Fruit fly (Drosophila melanogaster): Measurements from ENCODE around the gene TM9SF2.

TM9SF2 gene

DNA sequence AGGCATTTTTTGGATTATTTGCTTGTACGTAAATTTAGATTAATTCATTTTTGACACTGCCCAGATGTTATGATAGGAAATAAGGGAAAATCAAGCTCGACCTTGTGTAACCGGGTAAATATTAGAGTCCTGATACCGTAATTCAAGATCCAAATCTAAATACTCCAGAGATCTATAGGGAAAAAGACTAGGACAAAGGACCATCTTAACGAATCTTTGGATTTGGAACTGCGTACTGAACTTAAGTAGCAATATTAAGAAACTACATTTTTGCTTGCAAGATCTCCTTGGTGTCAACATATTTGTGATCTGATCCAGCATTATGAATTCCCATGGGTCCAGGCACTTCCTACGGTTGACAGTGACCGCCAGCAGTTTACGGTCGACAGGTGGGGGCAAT, 7.7 kb downstream of the TM9SF2 start, which contains the start of gene CG9316:
Gene CG9316, minus strand, starts transcription at position 101 of the 400 bp plus-strand sequence.
- TF ChIP-seq CG10348 (GFP tag; IDR thresholded peaks at IDR 0.05) (no peak), CG13204 (GFP tag; optimal IDR thresholded peaks at IDR 0.05) (no peak), CG34367 (tag; optimal IDR thresholded peaks at IDR 0.05) (no peak), rn (GFP tag; IDR thresholded peaks at IDR 0.05) (no peak), CG4496 (GFP tag; IDR thresholded peaks at IDR 0.05) (no peak), CG32121 (GFP tag; IDR thresholded peaks at IDR 0.05) (no peak), CG9948 (tag; optimal IDR thresholded peaks at IDR 0.05) (no peak), CG14655 (GFP tag; optimal IDR thresholded peaks at IDR 0.05) (no peak), Pif1B (GFP tag; optimal IDR thresholded peaks at IDR 0.05) (no peak), CG15710 (tag; optimal IDR thresholded peaks at IDR 0.05) (no peak)

DNA sequence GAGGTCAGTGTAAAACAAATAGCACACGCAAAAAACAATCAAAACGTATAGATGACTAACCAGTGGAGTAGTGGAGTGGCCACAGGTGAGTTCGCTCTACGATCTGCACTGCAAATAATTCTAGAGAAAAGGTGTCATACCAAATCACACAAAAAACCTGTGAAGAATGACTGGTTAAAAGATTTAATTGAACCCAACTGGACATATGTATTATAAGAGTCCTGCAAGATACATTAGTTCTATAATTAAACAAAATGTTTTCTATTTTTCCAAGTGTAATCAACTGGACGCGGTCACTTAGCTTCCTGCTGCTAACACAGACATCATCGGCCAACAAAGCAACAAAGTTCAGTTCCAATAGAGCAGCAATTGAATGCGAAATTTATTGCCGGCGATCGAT, 10.1 kb downstream of the TM9SF2 start:
- TF ChIP-seq CG4496 (GFP tag; IDR thresholded peaks at IDR 0.05) = no peak; the same call in 1 of the 3 replicates
- no peak for TF ChIP-seq EcR (GFP tag; optimal IDR thresholded peaks at IDR 0.05)
- TF ChIP-seq Ets98B (GFP tag; IDR thresholded peaks at IDR 0.05) = 0 out of 2 replicates have a peak, but pooled peaks have one; percentile 16
- no peak for TF ChIP-seq CG17806 (tag; optimal IDR thresholded peaks at IDR 0.05)
- TF ChIP-seq CG8159 (tag; optimal IDR thresholded peaks at IDR 0.05) = no peak
- TF ChIP-seq CG32121 (GFP tag; IDR thresholded peaks at IDR 0.05) = peak; percentile 36; the same call in 1 of the 2 replicates
- TF ChIP-seq Pif1B (GFP tag; optimal IDR thresholded peaks at IDR 0.05) = no peak
- no peak for TF ChIP-seq rn (GFP tag; IDR thresholded peaks at IDR 0.05)
- TF ChIP-seq CG10348 (GFP tag; IDR thresholded peaks at IDR 0.05) = no peak
- no peak for TF ChIP-seq fd96Ca (GFP tag; IDR thresholded peaks at IDR 0.05)

DNA sequence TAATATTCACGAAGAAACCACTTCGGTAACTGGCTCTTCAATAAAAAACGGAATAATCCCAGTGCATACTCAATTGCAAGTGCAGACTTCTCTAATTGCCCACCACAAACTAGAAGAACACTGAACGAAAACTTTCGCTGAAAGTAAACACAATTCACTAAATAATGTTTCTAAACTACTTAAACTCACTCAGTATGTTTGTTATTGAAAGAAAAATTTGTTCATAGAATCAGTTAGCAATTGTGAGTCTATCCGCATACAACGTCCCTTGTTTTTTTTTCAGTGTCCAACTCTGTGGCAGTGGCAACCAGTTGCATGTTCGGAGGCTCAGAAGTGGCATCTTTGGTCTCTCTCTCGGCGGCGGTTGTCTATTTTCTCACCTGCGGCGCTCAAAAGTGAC, 12.7 kb downstream of the TM9SF2 start:
- peak; percentile 80 for TF ChIP-seq CG12605 (GFP tag; IDR thresholded peaks at IDR 0.05)
- TF ChIP-seq Ets98B (GFP tag; IDR thresholded peaks at IDR 0.05) = peak; percentile 84
- no peak for TF ChIP-seq CG13204 (GFP tag; optimal IDR thresholded peaks at IDR 0.05)
- 0 out of 2 replicates have a peak, but pooled peaks have one; percentile 35 for TF ChIP-seq CG10348 (GFP tag; IDR thresholded peaks at IDR 0.05)
- TF ChIP-seq CG34367 (tag; optimal IDR thresholded peaks at IDR 0.05) = peak; percentile 47
- peak; percentile 88 for TF ChIP-seq CG14655 (GFP tag; optimal IDR thresholded peaks at IDR 0.05)
- TF ChIP-seq D1 (tag; optimal IDR thresholded peaks at IDR 0.05) = no peak
- peak; percentile 80 for TF ChIP-seq fd96Ca (GFP tag; IDR thresholded peaks at IDR 0.05)
- peak; percentile 66 for TF ChIP-seq Pif1A (GFP tag; optimal IDR thresholded peaks at IDR 0.05)
- peak; percentile 81 for TF ChIP-seq CG32121 (GFP tag; IDR thresholded peaks at IDR 0.05)
- TF ChIP-seq rn (GFP tag; IDR thresholded peaks at IDR 0.05) = peak; percentile 49; the same call in 1 of the 2 replicates
- no peak for TF ChIP-seq CG17806 (tag; optimal IDR thresholded peaks at IDR 0.05)
- TF ChIP-seq EcR (GFP tag; optimal IDR thresholded peaks at IDR 0.05) = no peak
- peak; percentile 85 for TF ChIP-seq CG4496 (GFP tag; IDR thresholded peaks at IDR 0.05)
- TF ChIP-seq gl (tag; optimal IDR thresholded peaks at IDR 0.05) = no peak
- no peak for TF ChIP-seq Snoo (tag; optimal IDR thresholded peaks at IDR 0.05)
- TF ChIP-seq CG8301 (tag; optimal IDR thresholded peaks at IDR 0.05) = peak; percentile 91
- TF ChIP-seq CG15710 (tag; optimal IDR thresholded peaks at IDR 0.05) = no peak
- peak; percentile 69 for TF ChIP-seq Pif1B (GFP tag; optimal IDR thresholded peaks at IDR 0.05)
- peak; percentile 48 for TF ChIP-seq CG8159 (tag; optimal IDR thresholded peaks at IDR 0.05)
- peak; percentile 65 for TF ChIP-seq CG9948 (tag; optimal IDR thresholded peaks at IDR 0.05)

dm6 chr2L:20720011-20720410, 14.1 kb downstream of the TM9SF2 start:
- TF ChIP-seq D1 (tag; optimal IDR thresholded peaks at IDR 0.05) (no peak), Pif1B (GFP tag; optimal IDR thresholded peaks at IDR 0.05) (no peak), CG8301 (tag; optimal IDR thresholded peaks at IDR 0.05) (no peak), CG14655 (GFP tag; optimal IDR thresholded peaks at IDR 0.05) (no peak), Snoo (tag; optimal IDR thresholded peaks at IDR 0.05) (no peak), CG8159 (tag; optimal IDR thresholded peaks at IDR 0.05) (no peak), CG17806 (tag; optimal IDR thresholded peaks at IDR 0.05) (no peak), Ets98B (GFP tag; IDR thresholded peaks at IDR 0.05) (no peak), fd96Ca (GFP tag; IDR thresholded peaks at IDR 0.05) (no peak), CG34367 (tag; optimal IDR thresholded peaks at IDR 0.05) (no peak), CG15710 (tag; optimal IDR thresholded peaks at IDR 0.05) (no peak), CG12605 (GFP tag; IDR thresholded peaks at IDR 0.05) (no peak), rn (GFP tag; IDR thresholded peaks at IDR 0.05) (no peak), CG9948 (tag; optimal IDR thresholded peaks at IDR 0.05) (no peak), CG32121 (GFP tag; IDR thresholded peaks at IDR 0.05) (no peak), Pif1A (GFP tag; optimal IDR thresholded peaks at IDR 0.05) (no peak), gl (tag; optimal IDR thresholded peaks at IDR 0.05) (no peak), CG10348 (GFP tag; IDR thresholded peaks at IDR 0.05) (no peak), CG4496 (GFP tag; IDR thresholded peaks at IDR 0.05) (no peak), EcR (GFP tag; optimal IDR thresholded peaks at IDR 0.05) (no peak)

dm6 chr2L:20716712-20717111, 17.4 kb downstream of the TM9SF2 start:
- peak; percentile 26 for TF ChIP-seq CG8159 (tag; optimal IDR thresholded peaks at IDR 0.05)
- TF ChIP-seq D1 (tag; optimal IDR thresholded peaks at IDR 0.05) = no peak
- TF ChIP-seq CG32121 (GFP tag; IDR thresholded peaks at IDR 0.05) = 0 out of 2 replicates have a peak, but pooled peaks have one; percentile 24
- no peak for TF ChIP-seq CG4496 (GFP tag; IDR thresholded peaks at IDR 0.05)
- no peak for TF ChIP-seq CG34367 (tag; optimal IDR thresholded peaks at IDR 0.05)
- TF ChIP-seq CG14655 (GFP tag; optimal IDR thresholded peaks at IDR 0.05) = peak; percentile 33
- peak; percentile 52 for TF ChIP-seq CG8301 (tag; optimal IDR thresholded peaks at IDR 0.05)
- no peak for TF ChIP-seq CG12605 (GFP tag; IDR thresholded peaks at IDR 0.05)
- TF ChIP-seq CG10348 (GFP tag; IDR thresholded peaks at IDR 0.05) = no peak

dm6 chr2L:20716077-20716476, 18.0 kb downstream of the TM9SF2 start:
- peak; percentile 53; the same call in 1 of the 2 replicates for TF ChIP-seq Ets98B (GFP tag; IDR thresholded peaks at IDR 0.05)
- TF ChIP-seq CG9948 (tag; optimal IDR thresholded peaks at IDR 0.05) = peak; percentile 1
- no peak for TF ChIP-seq CG15710 (tag; optimal IDR thresholded peaks at IDR 0.05)
- peak; percentile 56 for TF ChIP-seq CG32121 (GFP tag; IDR thresholded peaks at IDR 0.05)
- peak; percentile 75 for TF ChIP-seq CG14655 (GFP tag; optimal IDR thresholded peaks at IDR 0.05)
- TF ChIP-seq CG17806 (tag; optimal IDR thresholded peaks at IDR 0.05) = peak; percentile 26
- TF ChIP-seq CG8159 (tag; optimal IDR thresholded peaks at IDR 0.05) = peak; percentile 12
- TF ChIP-seq CG8301 (tag; optimal IDR thresholded peaks at IDR 0.05) = peak; percentile 63
- TF ChIP-seq D1 (tag; optimal IDR thresholded peaks at IDR 0.05) = no peak
- TF ChIP-seq gl (tag; optimal IDR thresholded peaks at IDR 0.05) = no peak
- TF ChIP-seq CG4496 (GFP tag; IDR thresholded peaks at IDR 0.05) = peak; percentile 83
- TF ChIP-seq EcR (GFP tag; optimal IDR thresholded peaks at IDR 0.05) = peak; percentile 59
- TF ChIP-seq fd96Ca (GFP tag; IDR thresholded peaks at IDR 0.05) = peak; percentile 46; the same call in 1 of the 3 replicates
- TF ChIP-seq CG34367 (tag; optimal IDR thresholded peaks at IDR 0.05) = no peak
- no peak for TF ChIP-seq CG12605 (GFP tag; IDR thresholded peaks at IDR 0.05)
- TF ChIP-seq CG10348 (GFP tag; IDR thresholded peaks at IDR 0.05) = no peak
- TF ChIP-seq CG13204 (GFP tag; optimal IDR thresholded peaks at IDR 0.05) = peak; percentile 79
- TF ChIP-seq Pif1B (GFP tag; optimal IDR thresholded peaks at IDR 0.05) = peak; percentile 60
- TF ChIP-seq Snoo (tag; optimal IDR thresholded peaks at IDR 0.05) = peak; percentile 86
- TF ChIP-seq Pif1A (GFP tag; optimal IDR thresholded peaks at IDR 0.05) = peak; percentile 67
